Worm (Caenorhabditis elegans) whole organism, late embryonic: ENCODE data around the gene act-1.
A peak's percentile ranks its signal among the peaks of the same experiment; 100 is the strongest.

ENCODE experiments used
- ama-1 ChIP-seq: fragments of 150-350 bp; optimal IDR thresholded peaks from 2 replicates; lab custom pipeline; 2014
- pat-9 ChIP-seq: fragments of 200-800 bp; sonication (Bioruptor generic); optimal IDR thresholded peaks from 2 replicates; lab custom pipeline; 2018; ENCODE audit warnings: mild to moderate bottlenecking, missing genetic modification characterization, moderate library complexity, missing compliant biosample characterization
- zip-5 ChIP-seq: sonication (generic microtip); optimal IDR thresholded peaks from 2 replicates; lab custom pipeline; 2016; ENCODE audit warnings: missing genetic modification characterization, missing compliant biosample characterization

DNA sequence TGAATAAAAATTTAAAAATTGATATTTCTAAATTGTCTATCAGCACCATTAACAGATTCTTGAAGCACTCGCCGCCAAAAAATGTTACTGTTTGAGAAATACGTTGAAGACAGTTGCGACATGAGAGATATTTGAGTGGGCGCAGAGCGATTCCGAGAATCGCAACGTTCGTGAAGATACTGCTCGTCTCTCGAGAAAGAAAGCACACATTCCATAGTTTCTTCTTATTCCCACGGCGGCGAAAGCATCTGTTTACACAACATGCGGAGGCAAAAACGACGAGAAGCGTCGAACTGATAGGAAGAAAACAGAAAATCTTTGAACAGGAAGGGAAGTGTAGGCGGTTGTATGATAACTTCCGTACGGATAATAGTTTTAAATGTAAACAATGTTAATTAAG lies 1.6 kb downstream of the act-1 start:
- TF ChIP-seq zip-5 (tag; lab: Kevin White, UChicago), result no peak
- TF ChIP-seq ama-1, result no peak
- peak; percentile 5 for TF ChIP-seq pat-9 (tag; lab: Kevin White, UChicago)
